Worm (Caenorhabditis elegans): Measurements from ENCODE around the gene eco-1.

eco-1 gene

DNA sequence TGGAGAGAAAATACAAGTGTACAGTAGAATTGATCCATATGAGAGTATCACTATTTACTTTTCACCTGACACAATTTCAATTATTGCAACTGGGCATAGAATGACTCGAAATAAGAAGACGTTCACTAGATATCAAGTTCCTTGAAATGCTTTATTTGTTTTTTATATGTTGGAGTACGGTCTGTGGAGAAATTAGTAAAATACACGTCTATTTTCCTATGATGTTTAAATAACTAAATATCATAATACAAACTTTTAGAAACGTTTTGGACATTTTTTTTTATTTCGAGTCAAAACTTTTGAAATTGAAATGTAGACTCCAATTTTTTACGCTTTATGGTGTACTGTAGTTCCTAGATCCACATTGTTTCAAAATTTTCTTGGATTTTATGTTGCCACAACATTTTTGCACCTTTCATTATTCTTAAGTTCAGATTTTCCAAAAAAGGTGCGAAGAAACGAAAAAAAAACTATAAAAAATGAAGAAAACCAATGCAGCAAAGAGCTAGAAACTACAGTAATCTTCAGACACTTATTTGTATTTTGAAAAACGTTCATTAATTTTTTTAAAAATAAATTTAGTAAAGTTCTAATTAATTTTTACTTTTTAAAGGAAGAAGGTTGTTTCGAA, 10.6 kb upstream of the eco-1 start (continued):
- TF ChIP-seq ceh-82 (tag; optimal IDR thresholded peaks at IDR 0.05): no peak
- no peak for TF ChIP-seq skn-1 (tag; optimal IDR thresholded peaks at IDR 0.05)
- no peak for TF ChIP-seq mdl-1 (tag; optimal IDR thresholded peaks at IDR 0.05)
- TF ChIP-seq ztf-11 (tag; optimal IDR thresholded peaks at IDR 0.05): no peak
- no peak for TF ChIP-seq nhr-6 (tag; optimal IDR thresholded peaks at IDR 0.05)
- no peak for TF ChIP-seq aly-2 (tag; optimal IDR thresholded peaks at IDR 0.05)
- no peak for TF ChIP-seq snpc-4 (tag; optimal IDR thresholded peaks at IDR 0.05)

DNA sequence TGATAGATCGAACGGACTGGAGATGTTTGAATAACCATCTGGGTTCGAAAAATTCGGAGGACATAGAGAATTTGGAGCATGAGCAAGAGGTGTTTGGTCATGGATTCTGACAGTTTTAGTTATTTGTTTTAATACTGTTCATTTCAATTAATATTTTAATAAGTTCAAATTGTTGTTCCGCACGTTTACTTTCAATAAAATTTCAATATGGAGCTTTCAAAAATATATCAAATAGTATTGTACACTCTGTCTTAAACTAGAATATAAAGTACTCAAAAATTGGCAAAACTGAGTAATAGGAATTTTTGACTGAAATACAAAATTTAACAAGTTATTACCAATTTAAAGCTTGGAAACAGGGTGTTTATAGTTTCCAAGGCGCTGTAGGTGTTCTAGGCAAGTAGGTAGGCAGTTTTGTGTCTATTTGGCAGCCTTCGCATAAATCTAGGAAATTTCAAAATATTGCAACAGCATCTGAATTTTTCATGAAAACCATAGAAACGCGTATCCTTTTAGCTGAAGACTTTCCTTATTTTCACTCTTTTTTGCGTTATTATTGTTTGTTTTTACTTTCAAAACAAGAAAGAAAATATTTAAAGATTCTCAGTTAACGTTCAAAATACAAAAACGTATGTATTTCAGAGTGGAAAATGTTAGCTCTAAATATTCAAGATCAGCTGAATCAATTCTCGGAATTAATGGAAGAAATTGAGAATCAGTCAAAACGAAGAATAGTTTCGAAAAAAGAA, 8.3 kb upstream of the eco-1 start, which contains the start of the genes T20B12.5 and T20B12.4:
Gene T20B12.5, minus strand, starts transcription at position 101 of the 749 bp plus-strand sequence.
Gene T20B12.4, plus strand, starts transcription at position 699 of the 749 bp plus-strand sequence.
- TF ChIP-seq mab-5 (tag; optimal IDR thresholded peaks at IDR 0.05) (no peak), sem-4 (tag; optimal IDR thresholded peaks at IDR 0.05) (no peak), nhr-6 (tag; optimal IDR thresholded peaks at IDR 0.05) (no peak), ama-1 (optimal IDR thresholded peaks at IDR 0.05) (no peak), crh-2 (tag; optimal IDR thresholded peaks at IDR 0.05) (no peak), nhr-11 (tag; optimal IDR thresholded peaks at IDR 0.05) (no peak), ztf-11 (tag; optimal IDR thresholded peaks at IDR 0.05) (no peak), dmd-4 (tag; optimal IDR thresholded peaks at IDR 0.05) (no peak), lin-13 (GFP tag; optimal IDR thresholded peaks at IDR 0.05) (no peak), C34F6.9 (tag; optimal IDR thresholded peaks at IDR 0.05) (no peak), lsy-2 (tag; optimal IDR thresholded peaks at IDR 0.05) (no peak), lin-11 (tag; optimal IDR thresholded peaks at IDR 0.05) (no peak), ztf-4 (tag; optimal IDR thresholded peaks at IDR 0.05) (no peak), nhr-237 (tag; optimal IDR thresholded peaks at IDR 0.05) (no peak), nhr-77 (tag; optimal IDR thresholded peaks at IDR 0.05) (no peak), sma-9 (GFP tag; optimal IDR thresholded peaks at IDR 0.05) (no peak), sma-9 (tag; optimal IDR thresholded peaks at IDR 0.05) (no peak), nhr-23 (tag; optimal IDR thresholded peaks at IDR 0.05) (no peak), ceh-16 (tag; optimal IDR thresholded peaks at IDR 0.05) (no peak), nhr-21 (tag; optimal IDR thresholded peaks at IDR 0.05) (no peak)

DNA sequence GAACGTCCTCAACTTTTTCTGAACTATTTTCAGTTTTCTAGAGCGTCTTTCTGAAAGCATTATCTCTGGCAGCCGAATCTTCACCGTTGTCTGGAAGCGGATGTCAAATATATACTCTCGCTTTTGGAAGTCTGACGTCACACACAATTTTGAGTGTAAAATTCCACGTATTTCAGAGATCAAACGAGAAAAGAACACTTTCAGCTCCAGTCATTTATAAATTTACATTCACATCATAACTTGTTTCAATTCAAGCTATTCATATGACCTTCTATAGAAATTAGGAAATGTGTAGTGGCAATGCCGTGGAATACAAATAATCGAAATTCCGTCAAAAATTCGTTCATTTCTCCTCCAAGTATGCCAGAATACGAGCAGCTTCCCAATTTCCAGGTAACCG, 6.7 kb upstream of the eco-1 start, which contains the start of gene F08F8.11:
Gene F08F8.11, plus strand, starts transcription at position 301 of the 400 bp plus-strand sequence.
- TF ChIP-seq Y55F3AM.14 (GFP tag; optimal IDR thresholded peaks at IDR 0.05): no peak
- TF ChIP-seq elt-1 (tag; optimal IDR thresholded peaks at IDR 0.05): no peak
- no peak for TF ChIP-seq blmp-1 (tag; optimal IDR thresholded peaks at IDR 0.05; ENCODE audit: insufficient read depth)
- TF ChIP-seq ama-1 (optimal IDR thresholded peaks at IDR 0.05): no peak
- no peak for TF ChIP-seq R02D3.7 (tag; optimal IDR thresholded peaks at IDR 0.05)
- no peak for TF ChIP-seq alr-1 (tag; optimal IDR thresholded peaks at IDR 0.05)
- no peak for TF ChIP-seq mdl-1 (tag; optimal IDR thresholded peaks at IDR 0.05)
- TF ChIP-seq nhr-10 (tag; optimal IDR thresholded peaks at IDR 0.05): no peak
- TF ChIP-seq nhr-129 (tag; optimal IDR thresholded peaks at IDR 0.05): no peak
- no peak for TF ChIP-seq lin-39 (tag; optimal IDR thresholded peaks at IDR 0.05)
- TF ChIP-seq lin-13 (GFP tag; optimal IDR thresholded peaks at IDR 0.05): no peak
- no peak for TF ChIP-seq unc-39 (tag; optimal IDR thresholded peaks at IDR 0.05)
- no peak for TF ChIP-seq elt-3 (tag; optimal IDR thresholded peaks at IDR 0.05)
- TF ChIP-seq nhr-25 (tag; optimal IDR thresholded peaks at IDR 0.05): no peak
- no peak for TF ChIP-seq C34F6.9 (tag; optimal IDR thresholded peaks at IDR 0.05)
- no peak for TF ChIP-seq gmeb-1 (tag; optimal IDR thresholded peaks at IDR 0.05)
- no peak for TF ChIP-seq aly-2 (tag; optimal IDR thresholded peaks at IDR 0.05)

DNA sequence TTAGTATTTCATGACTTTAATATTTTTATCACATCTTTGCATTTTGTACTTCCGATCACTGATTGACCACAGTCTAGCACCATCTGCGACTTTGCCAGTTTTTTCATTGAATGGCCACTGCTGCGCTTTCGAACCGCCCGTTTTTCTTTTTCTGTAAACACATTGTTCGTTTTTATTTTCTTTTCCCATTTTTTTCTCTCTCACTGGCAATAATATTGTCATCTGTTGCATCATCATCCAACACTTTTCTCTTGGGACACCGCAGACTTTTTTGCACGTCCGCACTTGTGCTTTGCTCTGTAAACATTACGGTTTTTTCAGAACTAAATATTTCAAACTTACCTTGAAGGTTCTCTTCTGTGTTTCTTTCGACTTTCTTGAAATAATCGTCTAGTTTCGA, 268 bp downstream of the eco-1 start:
- TF ChIP-seq mab-5 (tag; optimal IDR thresholded peaks at IDR 0.05) (no peak), gmeb-1 (tag; optimal IDR thresholded peaks at IDR 0.05) (no peak), lin-13 (GFP tag; optimal IDR thresholded peaks at IDR 0.05) (no peak), nhr-11 (tag; optimal IDR thresholded peaks at IDR 0.05) (no peak), R02D3.7 (tag; optimal IDR thresholded peaks at IDR 0.05) (no peak), nhr-129 (tag; optimal IDR thresholded peaks at IDR 0.05) (peak; percentile 96)

Data from whole organism, L2 larva.